Worm (Caenorhabditis elegans): ENCODE measurements around the gene C53B7.3.

The C53B7.3 gene

ce11 chrX:6806463-6806862 is 38.1 kb upstream of the C53B7.3 start, which contains the start of gene atg-2:
Gene atg-2, plus strand, starts transcription at chrX:6806763.
- peak; percentile 62 for TF ChIP-seq hmg-4 (GFP tag; optimal IDR thresholded peaks at IDR 0.05)
- no peak for TF ChIP-seq tbx-11 (GFP tag; IDR thresholded peaks at IDR 0.05)

- TF ChIP-seq hmg-4 (GFP tag; optimal IDR thresholded peaks at IDR 0.05) (peak; percentile 56), ceh-13 (GFP tag; optimal IDR thresholded peaks at IDR 0.05) (no peak), F13C5.2 (tag; optimal IDR thresholded peaks at IDR 0.05) (peak; percentile 25)
Observed at ce11 chrX:6807137-6807861, 37.3 kb upstream of the C53B7.3 start.

ce11 chrX:6808239-6808638 is 36.3 kb upstream of the C53B7.3 start:
- no peak for TF ChIP-seq pes-1 (GFP tag; IDR thresholded peaks at IDR 0.05)
- no peak for TF ChIP-seq ceh-13 (GFP tag; optimal IDR thresholded peaks at IDR 0.05)
- TF ChIP-seq B0310.2 (tag; optimal IDR thresholded peaks at IDR 0.05): no peak
- TF ChIP-seq tbx-37 (GFP tag; conservative IDR thresholded peaks at IDR 0.05): no peak
- no peak for TF ChIP-seq ama-1 (optimal IDR thresholded peaks at IDR 0.05)
- no peak for TF ChIP-seq hmg-4 (GFP tag; optimal IDR thresholded peaks at IDR 0.05)
- TF ChIP-seq hmbx-1 (tag; optimal IDR thresholded peaks at IDR 0.05): no peak
- TF ChIP-seq scrt-1 (GFP tag; IDR thresholded peaks at IDR 0.05): no peak
- TF ChIP-seq ceh-36 (tag; optimal IDR thresholded peaks at IDR 0.05): no peak
- TF ChIP-seq tra-4 (tag; optimal IDR thresholded peaks at IDR 0.05): no peak
- TF ChIP-seq ets-7 (tag; optimal IDR thresholded peaks at IDR 0.05): no peak
- TF ChIP-seq tbx-11 (GFP tag; IDR thresholded peaks at IDR 0.05): no peak
- no peak for TF ChIP-seq hnd-1 (tag; optimal IDR thresholded peaks at IDR 0.05)

DNA sequence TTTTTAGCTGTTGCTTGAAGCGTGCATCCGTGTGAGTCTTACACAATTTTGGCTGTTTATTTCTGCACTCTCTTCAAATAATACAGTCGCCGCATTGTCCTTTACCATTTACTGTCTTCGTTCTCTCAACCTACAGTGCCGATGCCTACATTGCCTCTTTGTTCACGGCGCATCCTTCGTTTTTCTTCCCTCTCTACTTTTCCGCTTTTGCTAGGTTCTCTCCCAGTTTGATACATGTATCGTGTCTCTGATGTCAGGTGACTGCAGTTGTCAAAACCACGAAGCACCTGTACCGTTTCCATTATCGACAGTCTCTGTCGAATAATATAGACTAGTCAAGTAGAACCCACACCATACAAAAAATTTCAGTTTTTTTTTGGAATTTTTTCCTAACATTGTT is 35.9 kb upstream of the C53B7.3 start:
- TF ChIP-seq hmg-4 (GFP tag; optimal IDR thresholded peaks at IDR 0.05) (no peak), pes-1 (GFP tag; IDR thresholded peaks at IDR 0.05) (no peak), tbx-11 (GFP tag; IDR thresholded peaks at IDR 0.05) (no peak), ceh-36 (tag; optimal IDR thresholded peaks at IDR 0.05) (no peak), tbx-37 (GFP tag; conservative IDR thresholded peaks at IDR 0.05) (no peak), hmbx-1 (tag; optimal IDR thresholded peaks at IDR 0.05) (no peak)

- TF ChIP-seq tbx-11 (GFP tag; IDR thresholded peaks at IDR 0.05): no peak
- TF ChIP-seq ama-1 (optimal IDR thresholded peaks at IDR 0.05): no peak
Observed at ce11 chrX:6813025-6813424, 31.5 kb upstream of the C53B7.3 start.

ce11 chrX:6818036-6818488 is 26.5 kb upstream of the C53B7.3 start, which contains the start of gene dhs-28:
Gene dhs-28, plus strand, starts transcription at chrX:6818438.
- no peak for TF ChIP-seq flt-1 (GFP tag; IDR thresholded peaks at IDR 0.05)
- TF ChIP-seq tbx-11 (GFP tag; IDR thresholded peaks at IDR 0.05): no peak
- no peak for TF ChIP-seq ama-1 (optimal IDR thresholded peaks at IDR 0.05)
- TF ChIP-seq sea-1 (GFP tag; conservative IDR thresholded peaks at IDR 0.05): no peak
- no peak for TF ChIP-seq pes-1 (GFP tag; IDR thresholded peaks at IDR 0.05)

- no peak for TF ChIP-seq B0310.2 (tag; optimal IDR thresholded peaks at IDR 0.05)
- TF ChIP-seq F13C5.2 (tag; optimal IDR thresholded peaks at IDR 0.05): no peak
- TF ChIP-seq pes-1 (GFP tag; IDR thresholded peaks at IDR 0.05): no peak
- TF ChIP-seq ama-1 (optimal IDR thresholded peaks at IDR 0.05): no peak
- no peak for TF ChIP-seq tbx-11 (GFP tag; IDR thresholded peaks at IDR 0.05)
- TF ChIP-seq tbx-37 (GFP tag; conservative IDR thresholded peaks at IDR 0.05): no peak
- no peak for TF ChIP-seq hmbx-1 (tag; optimal IDR thresholded peaks at IDR 0.05)
- no peak for TF ChIP-seq tra-4 (tag; optimal IDR thresholded peaks at IDR 0.05)
- no peak for TF ChIP-seq ceh-13 (GFP tag; optimal IDR thresholded peaks at IDR 0.05)
- TF ChIP-seq ceh-36 (tag; optimal IDR thresholded peaks at IDR 0.05): no peak
- TF ChIP-seq flt-1 (GFP tag; IDR thresholded peaks at IDR 0.05): no peak
- TF ChIP-seq scrt-1 (GFP tag; IDR thresholded peaks at IDR 0.05): no peak
- no peak for TF ChIP-seq hmg-4 (GFP tag; optimal IDR thresholded peaks at IDR 0.05)
- no peak for TF ChIP-seq sea-1 (GFP tag; conservative IDR thresholded peaks at IDR 0.05)
- TF ChIP-seq aly-1 (tag; optimal IDR thresholded peaks at IDR 0.05): no peak
- no peak for TF ChIP-seq hnd-1 (tag; optimal IDR thresholded peaks at IDR 0.05)
- TF ChIP-seq ets-7 (tag; optimal IDR thresholded peaks at IDR 0.05): no peak
Observed at ce11 chrX:6819135-6819534, 25.4 kb upstream of the C53B7.3 start.

- TF ChIP-seq tbx-11 (GFP tag; IDR thresholded peaks at IDR 0.05): no peak
- no peak for TF ChIP-seq ets-7 (tag; optimal IDR thresholded peaks at IDR 0.05)
- no peak for TF ChIP-seq B0310.2 (tag; optimal IDR thresholded peaks at IDR 0.05)
- no peak for TF ChIP-seq ama-1 (optimal IDR thresholded peaks at IDR 0.05)
- TF ChIP-seq sea-1 (GFP tag; conservative IDR thresholded peaks at IDR 0.05): no peak
- TF ChIP-seq flt-1 (GFP tag; IDR thresholded peaks at IDR 0.05): no peak
- TF ChIP-seq hmbx-1 (tag; optimal IDR thresholded peaks at IDR 0.05): no peak
Observed at ce11 chrX:6819633-6820032, 24.9 kb upstream of the C53B7.3 start.

ce11 chrX:6822552-6822951 is 22.0 kb upstream of the C53B7.3 start:
- TF ChIP-seq flt-1 (GFP tag; IDR thresholded peaks at IDR 0.05) (no peak), tbx-37 (GFP tag; conservative IDR thresholded peaks at IDR 0.05) (no peak), tra-4 (tag; optimal IDR thresholded peaks at IDR 0.05) (no peak), hmg-4 (GFP tag; optimal IDR thresholded peaks at IDR 0.05) (no peak), ets-7 (tag; optimal IDR thresholded peaks at IDR 0.05) (no peak)

Measured in whole organism, early embryonic.